Worm (Caenorhabditis elegans) whole organism, late embryonic: Measurements from ENCODE around the gene clec-257.

Experiments
- che-1 ChIP-seq: sonication (generic microtip); optimal IDR thresholded peaks from 2 replicates; lab custom pipeline; 2016; ENCODE audit warnings: mild to moderate bottlenecking, missing genetic modification characterization, missing compliant biosample characterization
- elt-2 ChIP-seq: sonication (generic microtip); optimal IDR thresholded peaks from 2 replicates; lab custom pipeline; 2016; ENCODE audit warnings: missing genetic modification reagents, missing genetic modification characterization, missing compliant biosample characterization
- nhr-232 ChIP-seq: sonication (generic microtip); optimal IDR thresholded peaks from 2 replicates; lab custom pipeline; 2016; ENCODE audit warnings: missing genetic modification characterization, missing compliant biosample characterization
- tbx-2 ChIP-seq: sonication (generic microtip); optimal IDR thresholded peaks from 2 replicates; lab custom pipeline; 2016; ENCODE audit warnings: missing genetic modification characterization, missing compliant biosample characterization
- ztf-16 ChIP-seq: sonication (generic microtip); optimal IDR thresholded peaks from 2 replicates; lab custom pipeline; 2017; ENCODE audit warnings: missing genetic modification characterization, missing compliant biosample characterization

ce11 chrV:18729324-18729924, 43.4 kb upstream of the clec-257 start, which contains the start of gene asp-19:
- TF ChIP-seq nhr-232 (tag; lab: Kevin White, UChicago) = no peak
- no peak for TF ChIP-seq tbx-2 (tag; lab: Kevin White, UChicago)
- TF ChIP-seq elt-2 (tag; lab: Kevin White, UChicago) = no peak
- TF ChIP-seq ztf-16 (tag; lab: Kevin White, UChicago) = no peak
- TF ChIP-seq che-1 = no peak
